Fruit fly (Drosophila melanogaster): ENCODE results near the gene CG16952.

CG16952 gene

DNA sequence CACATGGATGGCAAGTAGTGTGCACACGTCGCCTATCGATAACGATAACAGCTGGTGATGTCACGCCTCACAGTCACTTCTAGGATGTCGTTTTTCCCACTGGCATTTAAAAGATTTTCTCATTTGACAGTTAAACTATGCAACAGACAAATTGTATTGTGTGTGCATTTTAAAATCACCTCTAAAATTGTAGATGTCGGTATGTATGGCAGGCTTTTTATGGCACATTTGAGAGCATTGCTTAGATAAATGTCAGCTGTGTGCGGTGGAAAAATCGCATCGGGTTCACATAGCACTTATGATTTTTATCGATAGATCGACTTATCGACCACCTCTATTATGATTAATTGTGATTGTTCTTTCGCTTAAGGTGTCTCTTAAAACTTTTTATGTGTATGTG lies 25.8 kb upstream of the CG16952 start, which contains the start of the genes ArgRS and CG8578 (continued):
- TF ChIP-seq Myb (GFP tag; optimal IDR thresholded peaks at IDR 0.05): peak; percentile 42
- TF ChIP-seq Vsx1 (GFP tag; optimal IDR thresholded peaks at IDR 0.05): no peak
- peak; percentile 15 for TF ChIP-seq Fer3 (tag; optimal IDR thresholded peaks at IDR 0.05)
- TF ChIP-seq CG12659 (GFP tag; optimal IDR thresholded peaks at IDR 0.05): peak; percentile 70
- no peak for TF ChIP-seq CG3726 (GFP tag; IDR thresholded peaks at IDR 0.05)
- TF ChIP-seq CG16863 (GFP tag; optimal IDR thresholded peaks at IDR 0.05): peak; percentile 35
- no peak for TF ChIP-seq yki (optimal IDR thresholded peaks at IDR 0.05)
- no peak for TF ChIP-seq CG6854 (GFP tag; optimal IDR thresholded peaks at IDR 0.05)
- peak; percentile 30 for TF ChIP-seq stwl (tag; optimal IDR thresholded peaks at IDR 0.05)
- TF ChIP-seq gsb-n (tag; optimal IDR thresholded peaks at IDR 0.05): no peak
- no peak for TF ChIP-seq sr (GFP tag; IDR thresholded peaks at IDR 0.05)
- TF ChIP-seq kay (GFP tag; optimal IDR thresholded peaks at IDR 0.05): peak; percentile 80
- no peak for TF ChIP-seq CG12236 (GFP tag; optimal IDR thresholded peaks at IDR 0.05)
- peak; percentile 67 for TF ChIP-seq CG4404 (GFP tag; IDR thresholded peaks at IDR 0.05)
- peak; percentile 16 for TF ChIP-seq Bteb2 (GFP tag; optimal IDR thresholded peaks at IDR 0.05)
- 0 out of 3 replicates have a peak, but pooled peaks have one; percentile 49 for TF ChIP-seq B-H1 (GFP tag; IDR thresholded peaks at IDR 0.05)
- TF ChIP-seq shn (GFP tag; optimal IDR thresholded peaks at IDR 0.05): peak; percentile 45
- peak; percentile 57 for TF ChIP-seq p53 (GFP tag; optimal IDR thresholded peaks at IDR 0.05)
- TF ChIP-seq vvl (GFP tag; IDR thresholded peaks at IDR 0.05): peak; percentile 75; the same call in 1 of the 2 replicates
- peak; percentile 46 for TF ChIP-seq CG30403 (GFP tag; optimal IDR thresholded peaks at IDR 0.05)
- no peak for TF ChIP-seq ftz-f1 (GFP tag; optimal IDR thresholded peaks at IDR 0.05)
- no peak for TF ChIP-seq Gsc (GFP tag; IDR thresholded peaks at IDR 0.05)
- no peak for TF ChIP-seq CG12155 (GFP tag; optimal IDR thresholded peaks at IDR 0.05)
- peak; percentile 70 for TF ChIP-seq zfh2 (GFP tag; optimal IDR thresholded peaks at IDR 0.05)
- no peak for TF ChIP-seq CG5953 (GFP tag; IDR thresholded peaks at IDR 0.05)
- TF ChIP-seq Rx (GFP tag; IDR thresholded peaks at IDR 0.05): no peak
- TF ChIP-seq ac (GFP tag; optimal IDR thresholded peaks at IDR 0.05): no peak
- no peak for TF ChIP-seq Trl (optimal IDR thresholded peaks at IDR 0.05)
- peak; percentile 82 for TF ChIP-seq Trl (GFP tag; optimal IDR thresholded peaks at IDR 0.05)
- TF ChIP-seq Antp (GFP tag; optimal IDR thresholded peaks at IDR 0.05): peak; percentile 93
- no peak for TF ChIP-seq lbe (GFP tag; optimal IDR thresholded peaks at IDR 0.05)
- no peak for TF ChIP-seq CG17568 (GFP tag; optimal IDR thresholded peaks at IDR 0.05)
- TF ChIP-seq CG2116 (GFP tag; optimal IDR thresholded peaks at IDR 0.05): peak; percentile 68
- TF ChIP-seq Blimp-1 (GFP tag; optimal IDR thresholded peaks at IDR 0.05): no peak
- TF ChIP-seq CG11398 (GFP tag; optimal IDR thresholded peaks at IDR 0.05): no peak
- TF ChIP-seq scrt (GFP tag; optimal IDR thresholded peaks at IDR 0.05): no peak
- TF ChIP-seq CG1647 (GFP tag; optimal IDR thresholded peaks at IDR 0.05): no peak
- no peak for TF ChIP-seq Hr39 (optimal IDR thresholded peaks at IDR 0.05)
- no peak; the same call in none of the 3 replicates for TF ChIP-seq CG34224 (GFP tag; IDR thresholded peaks at IDR 0.05; ENCODE audit: partially characterized antibody)
- no peak for TF ChIP-seq Kr (GFP tag; optimal IDR thresholded peaks at IDR 0.05)
- peak; percentile 90 for TF ChIP-seq HLH4C (GFP tag; IDR thresholded peaks at IDR 0.05; ENCODE audit: partially characterized antibody)
- TF ChIP-seq croc (GFP tag; conservative IDR thresholded peaks at IDR 0.05): peak; percentile 40; the same call in 1 of the 3 replicates
- TF ChIP-seq Gug (GFP tag; IDR thresholded peaks at IDR 0.05): peak; percentile 82
- peak; percentile 60 for TF ChIP-seq phol (tag; optimal IDR thresholded peaks at IDR 0.05)
- no peak for TF ChIP-seq ro (GFP tag; IDR thresholded peaks at IDR 0.05)
- peak; percentile 40 for TF ChIP-seq trem (tag; optimal IDR thresholded peaks at IDR 0.05)
- peak; percentile 19 for TF ChIP-seq tx (GFP tag; optimal IDR thresholded peaks at IDR 0.05)
- peak; percentile 80 for TF ChIP-seq CG31441 (GFP tag; IDR thresholded peaks at IDR 0.05)
- peak; percentile 91 for TF ChIP-seq knrl (GFP tag; IDR thresholded peaks at IDR 0.05; ENCODE audit: partially characterized antibody)
- peak; percentile 73 for TF ChIP-seq sug (tag; optimal IDR thresholded peaks at IDR 0.05)
- TF ChIP-seq CG18599 (GFP tag; optimal IDR thresholded peaks at IDR 0.05): no peak
- peak in 1 of 2 experiments; percentile 18 for TF ChIP-seq Hr51 (GFP tag; optimal IDR thresholded peaks at IDR 0.05)

Data from whole organism, embryonic.